Fruit fly (Drosophila melanogaster) whole organism, adult: ENCODE measurements around the gene CG33687.

Source experiments
- CG11617 ChIP-seq: fragments of 200-800 bp; sonication (Bioruptor generic); optimal IDR thresholded peaks from 2 replicates; lab custom pipeline; 2017; ENCODE audit warnings: mild to moderate bottlenecking, missing biosample characterization, missing genetic modification reagents, missing genetic modification characterization
- CG12768 ChIP-seq: fragments of 200-800 bp; sonication (Bioruptor generic); optimal IDR thresholded peaks from 2 replicates; lab custom pipeline; 2017; ENCODE audit warnings: missing biosample characterization, missing genetic modification characterization, mild to moderate bottlenecking, moderate library complexity, missing genetic modification reagents
- CG14711 ChIP-seq: fragments of 200-800 bp; sonication (Bioruptor generic); optimal IDR thresholded peaks from 2 replicates; lab custom pipeline; 2018; ENCODE audit warnings: missing biosample characterization, mild to moderate bottlenecking, missing genetic modification characterization, moderate library complexity
- CG33017 ChIP-seq: fragments of 200-800 bp; sonication (Bioruptor generic); optimal IDR thresholded peaks from 2 replicates; lab custom pipeline; 2018; ENCODE audit warnings: missing biosample characterization, mild to moderate bottlenecking, missing genetic modification characterization, moderate library complexity
- CG7045 ChIP-seq: fragments of 200-800 bp; sonication (Bioruptor generic); optimal IDR thresholded peaks from 2 replicates; lab custom pipeline; 2017; ENCODE audit warnings: missing biosample characterization, mild to moderate bottlenecking, missing genetic modification characterization
- Hr96 ChIP-seq: fragments of 200-800 bp; sonication (Bioruptor generic); optimal IDR thresholded peaks from 2 replicates; lab custom pipeline; 2016; ENCODE audit warnings: missing biosample characterization, missing genetic modification characterization
- Mnt ChIP-seq: fragments of 200-800 bp; sonication (Bioruptor generic); optimal IDR thresholded peaks from 2 replicates; lab custom pipeline; 2016; ENCODE audit warnings: missing biosample characterization, mild to moderate bottlenecking, missing genetic modification characterization
- cic ChIP-seq: fragments of 200-800 bp; sonication (Bioruptor generic); optimal IDR thresholded peaks from 2 replicates; lab custom pipeline; 2017; ENCODE audit warnings: missing biosample characterization, mild to moderate bottlenecking, missing genetic modification characterization, moderate library complexity
- kay ChIP-seq: fragments of 200-800 bp; sonication (Bioruptor generic); peaks from one replicate; lab custom pipeline; 2016; ENCODE audit warnings: missing biosample characterization, missing genetic modification characterization, borderline replicate concordance
- tj ChIP-seq: fragments of 200-800 bp; sonication (Bioruptor generic); optimal IDR thresholded peaks from 3 replicates; lab custom pipeline; 2017; ENCODE audit warnings: missing biosample characterization, mild to moderate bottlenecking, missing genetic modification characterization, moderate library complexity
- toe ChIP-seq: fragments of 200-800 bp; sonication (Bioruptor generic); optimal IDR thresholded peaks from 2 replicates; lab custom pipeline; 2016; ENCODE audit warnings: missing biosample characterization, missing genetic modification characterization

DNA sequence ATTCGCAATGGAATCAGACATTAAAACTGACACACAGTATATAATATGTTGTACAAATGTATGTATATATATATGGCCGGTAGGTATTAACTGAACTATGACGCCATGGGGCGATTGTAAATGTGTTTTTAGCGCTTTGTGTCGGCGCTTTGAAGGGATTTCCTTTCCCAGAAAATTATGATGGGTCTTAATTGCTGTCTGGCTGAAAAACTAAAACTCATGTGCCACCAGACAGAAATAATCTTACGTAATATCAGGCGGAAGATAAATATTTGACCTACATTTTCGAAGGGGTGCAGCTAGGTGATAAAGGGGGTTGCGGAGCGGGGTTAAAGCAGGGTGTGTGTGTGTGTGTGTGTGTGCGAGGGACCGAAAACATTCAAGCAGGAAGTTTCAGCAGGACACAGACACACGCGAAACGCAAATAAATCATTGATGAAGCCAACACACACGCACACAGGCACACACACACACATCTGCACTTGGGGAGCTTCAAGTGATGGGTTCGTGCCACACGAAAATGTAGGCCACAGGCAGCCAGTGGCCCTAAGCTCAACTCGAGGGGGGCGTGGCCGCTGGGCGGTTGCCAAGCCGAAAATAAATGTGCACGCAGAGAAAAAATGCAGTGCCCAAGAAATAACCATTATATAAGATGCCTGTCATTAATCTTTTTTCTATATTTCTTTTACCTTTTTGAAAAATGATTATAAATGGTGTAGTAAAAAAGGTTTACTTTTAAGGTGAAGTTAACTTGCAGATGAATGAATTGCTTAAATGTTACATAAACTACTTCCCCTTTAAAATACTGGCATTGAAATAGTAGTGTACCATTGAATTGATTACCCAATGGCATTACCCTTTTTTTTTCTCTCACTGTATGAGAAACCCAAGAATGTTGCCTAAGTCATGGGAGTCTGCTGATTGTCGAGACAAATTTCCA lies 40.1 kb upstream of the CG33687 start:
- no peak for TF ChIP-seq CG11617 (GFP tag; lab: Kevin White, UChicago)
- TF ChIP-seq Mnt (GFP tag; lab: Kevin White, UChicago) = no peak
- TF ChIP-seq toe (GFP tag; lab: Kevin White, UChicago) = no peak
- TF ChIP-seq CG12768 (GFP tag; lab: Kevin White, UChicago) = no peak
- no peak for TF ChIP-seq kay (GFP tag; lab: Kevin White, UChicago)
- no peak for TF ChIP-seq cic (GFP tag; lab: Kevin White, UChicago)
- no peak for TF ChIP-seq Hr96
- no peak for TF ChIP-seq tj (GFP tag; lab: Kevin White, UChicago)
- no peak for TF ChIP-seq CG7045 (GFP tag; lab: Kevin White, UChicago)
- TF ChIP-seq CG14711 (tag; lab: Kevin White, UChicago) = no peak
- TF ChIP-seq CG33017 = no peak
